Fruit fly (Drosophila melanogaster): ENCODE data around the gene CG14153.

DNA sequence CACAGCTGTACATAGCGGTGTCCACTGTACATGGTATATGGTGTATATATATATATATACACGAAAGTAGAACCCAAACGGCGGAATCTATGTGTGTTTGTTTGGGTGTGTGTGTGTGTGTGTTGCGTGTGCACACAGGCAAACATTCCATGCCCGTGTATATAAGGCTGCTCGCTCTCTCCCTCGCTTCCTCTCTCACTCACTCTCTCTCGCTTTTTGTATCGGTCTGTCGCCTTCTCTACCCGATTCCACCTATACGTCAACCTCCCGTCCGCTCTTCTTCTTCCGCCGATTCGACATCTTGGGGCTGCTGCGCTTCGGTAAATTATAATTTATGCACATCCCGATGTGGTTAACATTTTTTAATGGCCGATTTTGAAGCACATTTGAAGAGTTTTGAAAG, 30.8 kb downstream of the CG14153 start:
- TF ChIP-seq CTCF (optimal IDR thresholded peaks at IDR 0.05) (no peak), CG8478 (optimal IDR thresholded peaks at IDR 0.05) (no peak)

Measured in S2 (cell line).